Worm (Caenorhabditis elegans): ENCODE results near the gene ZK1055.6.

The ZK1055.6 gene

ce11 chrV:6602556-6603062 is at the start of gene ZK1055.6:
TSS of gene ZK1055.6 (minus strand) at chrV:6602606.
- no peak for TF ChIP-seq lin-32 (GFP tag; optimal IDR thresholded peaks at IDR 0.05)
- TF ChIP-seq lin-13 (tag; optimal IDR thresholded peaks at IDR 0.05) = no peak
- TF ChIP-seq ceh-43 (GFP tag; optimal IDR thresholded peaks at IDR 0.05) = no peak

- TF ChIP-seq pha-4 (tag; optimal IDR thresholded peaks at IDR 0.05) (no peak), lsy-2 (tag; optimal IDR thresholded peaks at IDR 0.05) (no peak), lin-32 (GFP tag; optimal IDR thresholded peaks at IDR 0.05) (no peak), elt-3 (tag; optimal IDR thresholded peaks at IDR 0.05) (no peak), ces-1 (GFP tag; optimal IDR thresholded peaks at IDR 0.05) (no peak), zip-8 (tag; optimal IDR thresholded peaks at IDR 0.05) (no peak), unc-62 (GFP tag; optimal IDR thresholded peaks at IDR 0.05) (no peak), lin-13 (tag; optimal IDR thresholded peaks at IDR 0.05) (no peak), unc-39 (tag; optimal IDR thresholded peaks at IDR 0.05) (no peak), elt-1 (tag; optimal IDR thresholded peaks at IDR 0.05; ENCODE audit: borderline replicate concordance, insufficient read depth) (no peak), cnd-1 (tag; optimal IDR thresholded peaks at IDR 0.05) (no peak), snpc-4 (tag; optimal IDR thresholded peaks at IDR 0.05) (no peak), ceh-39 (tag; optimal IDR thresholded peaks at IDR 0.05) (no peak), sptf-1 (tag; optimal IDR thresholded peaks at IDR 0.05) (no peak), hlh-1 (tag; optimal IDR thresholded peaks at IDR 0.05) (no peak), ztf-11 (tag; optimal IDR thresholded peaks at IDR 0.05) (no peak), sem-2 (GFP tag; optimal IDR thresholded peaks at IDR 0.05) (no peak), nhr-2 (tag; optimal IDR thresholded peaks at IDR 0.05) (no peak), ceh-43 (GFP tag; optimal IDR thresholded peaks at IDR 0.05) (no peak)
Observed at ce11 chrV:6652051-6652450, 49.6 kb upstream of the ZK1055.6 start, which contains the start of gene T10H9.8. TSS of gene T10H9.8 (plus strand) at chrV:6652351.

- TF ChIP-seq nhr-12 (tag; optimal IDR thresholded peaks at IDR 0.05) (no peak), elt-1 (tag; optimal IDR thresholded peaks at IDR 0.05; ENCODE audit: borderline replicate concordance, insufficient read depth) (no peak), ceh-39 (tag; optimal IDR thresholded peaks at IDR 0.05) (no peak), drap-1 (GFP tag; optimal IDR thresholded peaks at IDR 0.05) (no peak), nhr-2 (tag; optimal IDR thresholded peaks at IDR 0.05) (no peak), tbx-8 (GFP tag; optimal IDR thresholded peaks at IDR 0.05) (no peak)
Observed at ce11 chrV:6650508-6650907, 48.1 kb upstream of the ZK1055.6 start.

ce11 chrV:6649317-6649716 is 46.9 kb upstream of the ZK1055.6 start, which contains the start of gene T10H9.1:
TSS of gene T10H9.1 (plus strand) at chrV:6649617.
- TF ChIP-seq M03D4.4 (tag; optimal IDR thresholded peaks at IDR 0.05) = no peak
- no peak for TF ChIP-seq snpc-4 (tag; optimal IDR thresholded peaks at IDR 0.05)
- TF ChIP-seq ceh-83 (GFP tag; optimal IDR thresholded peaks at IDR 0.05) = no peak
- no peak for TF ChIP-seq nhr-2 (tag; optimal IDR thresholded peaks at IDR 0.05)
- no peak for TF ChIP-seq lsy-2 (tag; optimal IDR thresholded peaks at IDR 0.05)
- no peak for TF ChIP-seq bed-3 (GFP tag; optimal IDR thresholded peaks at IDR 0.05)
- no peak for TF ChIP-seq nhr-237 (tag; optimal IDR thresholded peaks at IDR 0.05)

- TF ChIP-seq drap-1 (GFP tag; optimal IDR thresholded peaks at IDR 0.05) (no peak), hlh-1 (tag; optimal IDR thresholded peaks at IDR 0.05) (no peak), flh-1 (GFP tag; optimal IDR thresholded peaks at IDR 0.05) (no peak), bed-3 (GFP tag; optimal IDR thresholded peaks at IDR 0.05) (no peak), sem-2 (GFP tag; optimal IDR thresholded peaks at IDR 0.05) (no peak), zip-8 (tag; optimal IDR thresholded peaks at IDR 0.05) (no peak), nhr-2 (tag; optimal IDR thresholded peaks at IDR 0.05) (no peak), elt-1 (tag; optimal IDR thresholded peaks at IDR 0.05; ENCODE audit: borderline replicate concordance, insufficient read depth) (no peak), unc-120 (tag; optimal IDR thresholded peaks at IDR 0.05; ENCODE audit: poor library complexity, severe bottlenecking) (no peak), ces-1 (GFP tag; optimal IDR thresholded peaks at IDR 0.05) (no peak), mab-5 (tag; optimal IDR thresholded peaks at IDR 0.05) (no peak), nhr-237 (tag; optimal IDR thresholded peaks at IDR 0.05) (no peak), ceh-43 (GFP tag; optimal IDR thresholded peaks at IDR 0.05) (no peak), ceh-39 (tag; optimal IDR thresholded peaks at IDR 0.05) (no peak), ztf-11 (tag; optimal IDR thresholded peaks at IDR 0.05) (no peak), snpc-4 (tag; optimal IDR thresholded peaks at IDR 0.05) (no peak), blmp-1 (tag; optimal IDR thresholded peaks at IDR 0.05) (no peak), mep-1 (tag; optimal IDR thresholded peaks at IDR 0.05) (no peak), nhr-76 (tag; optimal IDR thresholded peaks at IDR 0.05) (no peak)
Observed at ce11 chrV:6645810-6646209, 43.4 kb upstream of the ZK1055.6 start.

All from whole organism, mixed stage, embryonic.